Worm (Caenorhabditis elegans) whole organism, L4 larva: Measurements from ENCODE around the gene arrd-25.

Source experiments
- F26F4.8 ChIP-seq: fragments of 200-800 bp; sonication (Bioruptor generic); conservative IDR thresholded peaks from 2 replicates; pipeline ENCODE4 v1.3.6; 2022; ENCODE audit warnings: missing genetic modification characterization, missing compliant biosample characterization
- F44E2.7 ChIP-seq: fragments of 200-800 bp; sonication (Bioruptor generic); IDR thresholded peaks from 2 replicates; pipeline ENCODE4 v2.1.2; 2022; ENCODE audit warnings: missing genetic modification characterization, missing compliant biosample characterization
- R02D3.7 ChIP-seq: fragments of 150-350 bp; sonication (generic microtip); optimal IDR thresholded peaks from 3 replicates; lab custom pipeline; 2014; ENCODE audit warnings: missing biosample characterization, missing genetic modification characterization
- T20F7.1 ChIP-seq: fragments of 200-800 bp; sonication (Bioruptor generic); optimal IDR thresholded peaks from 2 replicates; lab custom pipeline; 2018; ENCODE audit warnings: mild to moderate bottlenecking, missing genetic modification characterization, missing compliant biosample characterization
- Y105C5A.15 ChIP-seq: fragments of 200-800 bp; sonication (Bioruptor generic); IDR thresholded peaks from 2 replicates; pipeline ENCODE4 v1.3.6; 2022; ENCODE audit warnings: missing genetic modification characterization, missing compliant biosample characterization
- Y48G9A.11 ChIP-seq: fragments of 200-800 bp; sonication (Bioruptor generic); IDR thresholded peaks from 2 replicates; pipeline ENCODE4 v1.3.6; 2022; ENCODE audit warnings: missing genetic modification reagents, missing genetic modification characterization, missing compliant biosample characterization
- ZK337.2 ChIP-seq: fragments of 200-800 bp; sonication (Bioruptor generic); IDR thresholded peaks from 2 replicates; pipeline ENCODE4 v1.3.6; 2022; ENCODE audit warnings: missing genetic modification reagents, missing genetic modification characterization, missing compliant biosample characterization
- aly-2 ChIP-seq: sonication (generic microtip); optimal IDR thresholded peaks from 2 replicates; lab custom pipeline; 2018; ENCODE audit warnings: missing biosample characterization, missing genetic modification characterization
- ceh-20 ChIP-seq: fragments of 200-800 bp; sonication (Bioruptor generic); IDR thresholded peaks from 2 replicates; pipeline ENCODE4 v1.3.6; 2022; ENCODE audit warnings: missing genetic modification reagents, missing genetic modification characterization, missing compliant biosample characterization
- ceh-28 ChIP-seq: fragments of 150-350 bp; optimal IDR thresholded peaks from 2 replicates; lab custom pipeline; 2014; ENCODE audit warnings: missing biosample characterization, missing genetic modification reagents, missing genetic modification characterization
- ceh-32 ChIP-seq: sonication (generic microtip); optimal IDR thresholded peaks from 2 replicates; lab custom pipeline; 2016; ENCODE audit warnings: mild to moderate bottlenecking, missing genetic modification characterization, missing compliant biosample characterization; ENCODE audit not compliant: poor library complexity
- ceh-82 ChIP-seq: sonication (generic microtip); optimal IDR thresholded peaks from 2 replicates; lab custom pipeline; 2017; ENCODE audit warnings: missing biosample characterization, missing genetic modification characterization
- ces-1 ChIP-seq: fragments of 150-350 bp; sonication (generic microtip); optimal IDR thresholded peaks from 4 replicates; lab custom pipeline; 2014; ENCODE audit warnings: missing biosample characterization, missing genetic modification reagents, missing genetic modification characterization
- daf-12 ChIP-seq: fragments of 150-350 bp; optimal IDR thresholded peaks from 2 replicates; lab custom pipeline; 2014; ENCODE audit warnings: missing biosample characterization, missing genetic modification reagents, missing genetic modification characterization
- daf-16 ChIP-seq, 3 experiments: sonication (generic microtip); optimal IDR thresholded peaks; 2 replicates each; lab custom pipeline; 2016 to 2017; ENCODE audit warnings: missing genetic modification characterization in 3 of 3, missing genetic modification reagents in 3 of 3, mild to moderate bottlenecking in 2 of 3, missing compliant biosample characterization in 2 of 3, missing biosample characterization in 1 of 3, moderate library complexity in 1 of 3
- daf-8 ChIP-seq: fragments of 200-800 bp; sonication (Bioruptor generic); IDR thresholded peaks from 2 replicates; pipeline ENCODE4 v1.3.6; 2022; ENCODE audit warnings: missing genetic modification characterization, missing compliant biosample characterization
- dmd-9 ChIP-seq: fragments of 200-800 bp; sonication (Bioruptor generic); IDR thresholded peaks from 2 replicates; pipeline ENCODE4 v1.3.6; 2022; ENCODE audit warnings: missing genetic modification reagents, missing genetic modification characterization, missing compliant biosample characterization
- egl-27 ChIP-seq: sonication (generic microtip); optimal IDR thresholded peaks from 3 replicates; lab custom pipeline; 2017; ENCODE audit warnings: missing biosample characterization, missing genetic modification reagents, missing genetic modification characterization
- fos-1 ChIP-seq: fragments of 150-350 bp; optimal IDR thresholded peaks from 2 replicates; lab custom pipeline; 2014; ENCODE audit warnings: missing biosample characterization, missing genetic modification characterization
- hif-1 ChIP-seq, 2 experiments: sonication (generic microtip); optimal IDR thresholded peaks; 2 replicates each; lab custom pipeline; 2016 to 2017; ENCODE audit warnings: missing compliant biosample characterization in 2 of 2, missing genetic modification characterization in 2 of 2, missing genetic modification reagents in 2 of 2, missing genotype in 2 of 2, mild to moderate bottlenecking in 1 of 2
- hlh-11 ChIP-seq: fragments of 200-800 bp; sonication (Bioruptor generic); optimal IDR thresholded peaks from 2 replicates; lab custom pipeline; 2018; ENCODE audit warnings: mild to moderate bottlenecking, missing genetic modification characterization, missing compliant biosample characterization
- hmg-1.1 ChIP-seq: fragments of 200-800 bp; sonication (Bioruptor generic); IDR thresholded peaks from 2 replicates; pipeline ENCODE4 v1.3.6; 2022; ENCODE audit warnings: missing genetic modification reagents, missing genetic modification characterization, missing compliant biosample characterization
- lin-15B ChIP-seq: fragments of 150-350 bp; sonication (generic microtip); optimal IDR thresholded peaks from 3 replicates; lab custom pipeline; 2014; ENCODE audit warnings: missing biosample characterization, missing genetic modification characterization
- lir-3 ChIP-seq: sonication (generic microtip); optimal IDR thresholded peaks from 2 replicates; lab custom pipeline; 2016; ENCODE audit warnings: mild to moderate bottlenecking, missing genetic modification characterization, missing compliant biosample characterization
- lsy-2 ChIP-seq, 2 experiments: fragments of 150-350 bp in 1 of 2; sonication (generic microtip) in 1 of 2; optimal IDR thresholded peaks; 2 replicates each; lab custom pipeline; 2014 to 2017; ENCODE audit warnings: missing biosample characterization in 2 of 2, missing genetic modification characterization in 2 of 2
- madf-9 ChIP-seq: fragments of 200-800 bp; sonication (Bioruptor generic); conservative IDR thresholded peaks from 2 replicates; pipeline ENCODE4 v1.3.6; 2022; ENCODE audit warnings: missing genetic modification reagents, missing genetic modification characterization, missing compliant biosample characterization
- mdt-29 ChIP-seq: fragments of 200-800 bp; sonication (Bioruptor generic); IDR thresholded peaks from 2 replicates; pipeline ENCODE4 v1.3.6; 2022; ENCODE audit warnings: missing genetic modification reagents, missing genetic modification characterization, missing compliant biosample characterization
- mep-1 ChIP-seq: fragments of 150-350 bp; sonication (generic microtip); optimal IDR thresholded peaks from 3 replicates; lab custom pipeline; 2014; ENCODE audit warnings: missing biosample characterization, missing genetic modification characterization
- mes-2 ChIP-seq: sonication (generic microtip); optimal IDR thresholded peaks from 2 replicates; lab custom pipeline; 2016; ENCODE audit warnings: missing genotype, mild to moderate bottlenecking, missing genetic modification characterization, missing compliant biosample characterization; ENCODE audit not compliant: poor library complexity, severe bottlenecking
- nhr-11 ChIP-seq: fragments of 150-350 bp; optimal IDR thresholded peaks from 2 replicates; lab custom pipeline; 2014; ENCODE audit warnings: missing biosample characterization, missing genetic modification characterization
- nhr-111 ChIP-seq: fragments of 200-800 bp; sonication (Bioruptor generic); optimal IDR thresholded peaks from 2 replicates; lab custom pipeline; 2018; ENCODE audit warnings: mild to moderate bottlenecking, missing genetic modification characterization, missing compliant biosample characterization
- nhr-25 ChIP-seq: sonication (generic microtip); optimal IDR thresholded peaks from 2 replicates; lab custom pipeline; 2017; ENCODE audit warnings: missing genetic modification characterization, mild to moderate bottlenecking, missing compliant biosample characterization, antibody characterized with exemption, moderate library complexity, borderline replicate concordance; ENCODE audit not compliant: insufficient read depth
- nhr-41 ChIP-seq: fragments of 200-800 bp; sonication (Bioruptor generic); IDR thresholded peaks from 2 replicates; pipeline ENCODE4 v1.3.6; 2022; ENCODE audit warnings: missing genetic modification reagents, missing genetic modification characterization, missing compliant biosample characterization
- nhr-42 ChIP-seq: fragments of 200-800 bp; sonication (Bioruptor generic); IDR thresholded peaks from 2 replicates; pipeline ENCODE4 v1.3.6; 2022; ENCODE audit warnings: missing genetic modification characterization, missing compliant biosample characterization
- nhr-6 ChIP-seq: fragments of 150-350 bp; optimal IDR thresholded peaks from 2 replicates; lab custom pipeline; 2014; ENCODE audit warnings: missing biosample characterization, missing genetic modification characterization
- pqm-1 ChIP-seq: sonication (generic microtip); optimal IDR thresholded peaks from 2 replicates; lab custom pipeline; 2017; ENCODE audit warnings: missing biosample characterization, missing genetic modification characterization
- rbr-2 ChIP-seq: sonication (generic microtip); optimal IDR thresholded peaks from 2 replicates; lab custom pipeline; 2016; ENCODE audit warnings: missing genotype, missing genetic modification characterization, missing compliant biosample characterization
- snpc-1.2 ChIP-seq: fragments of 200-800 bp; sonication (Bioruptor generic); IDR thresholded peaks from 2 replicates; pipeline ENCODE4 v1.3.6; 2022; ENCODE audit warnings: missing genetic modification reagents, missing genetic modification characterization, missing compliant biosample characterization
- snpc-4 ChIP-seq: fragments of 150-350 bp; optimal IDR thresholded peaks from 2 replicates; lab custom pipeline; 2014; ENCODE audit warnings: missing biosample characterization, missing genetic modification characterization
- spr-3 ChIP-seq: fragments of 200-800 bp; sonication (Bioruptor generic); optimal IDR thresholded peaks from 2 replicates; lab custom pipeline; 2018; ENCODE audit warnings: mild to moderate bottlenecking, missing genetic modification characterization, missing compliant biosample characterization
- tag-97 ChIP-seq: fragments of 200-800 bp; sonication (Bioruptor generic); IDR thresholded peaks from 2 replicates; pipeline ENCODE4 v1.3.6; 2022; ENCODE audit warnings: missing genetic modification characterization, missing compliant biosample characterization
- tra-1 ChIP-seq: fragments of 200-800 bp; sonication (Bioruptor generic); IDR thresholded peaks from 2 replicates; pipeline ENCODE4 v1.3.6; 2022; ENCODE audit warnings: missing genetic modification reagents, missing genetic modification characterization, missing compliant biosample characterization
- unc-130 ChIP-seq: sonication (generic microtip); optimal IDR thresholded peaks from 2 replicates; lab custom pipeline; 2016; ENCODE audit warnings: missing genetic modification reagents, missing genetic modification characterization, missing compliant biosample characterization
- unc-62 ChIP-seq, 3 experiments: fragments of 150-350 bp in 1 of 3; sonication (generic microtip); optimal IDR thresholded peaks in 2 of 3; peaks in 1 of 3; 1 replicate in 1 of 3; 2 replicates in 2 of 3; lab custom pipeline; 2014 to 2017; ENCODE audit warnings: missing biosample characterization in 3 of 3, missing genetic modification characterization in 3 of 3, missing genetic modification reagents in 3 of 3, missing genotype in 1 of 3
- vab-7 ChIP-seq: fragments of 200-800 bp; sonication (Bioruptor generic); IDR thresholded peaks from 2 replicates; pipeline ENCODE4 v1.3.6; 2022; ENCODE audit warnings: missing genetic modification reagents, missing genetic modification characterization, missing compliant biosample characterization
- zag-1 ChIP-seq: fragments of 150-350 bp; optimal IDR thresholded peaks from 2 replicates; lab custom pipeline; 2014; ENCODE audit warnings: missing biosample characterization, missing genetic modification characterization
- zip-11 ChIP-seq: fragments of 200-800 bp; sonication (Bioruptor generic); IDR thresholded peaks from 2 replicates; pipeline ENCODE4 v1.3.6; 2022; ENCODE audit warnings: missing genetic modification characterization, missing compliant biosample characterization
- ztf-7 ChIP-seq: fragments of 150-350 bp; optimal IDR thresholded peaks from 2 replicates; lab custom pipeline; 2014; ENCODE audit warnings: missing biosample characterization, missing genetic modification characterization

The arrd-25 gene

ce11 chrX:14016698-14017097 is 16.9 kb upstream of the arrd-25 start (continued):
- no peak for TF ChIP-seq ceh-82 (tag; lab: Kevin White, UChicago)
- TF ChIP-seq fos-1 (tag; lab: Kevin White, UChicago): no peak
- TF ChIP-seq rbr-2 (tag; lab: Kevin White, UChicago): peak; percentile 65
- TF ChIP-seq unc-130 (GFP tag; lab: Kevin White, UChicago): no peak
- TF ChIP-seq madf-9: no peak
- no peak for TF ChIP-seq daf-12 (tag; lab: Kevin White, UChicago)
- 0 out of 2 replicates have a peak, but pooled peaks have one; percentile 18 for TF ChIP-seq snpc-1.2 (GFP tag; lab: Robert Waterston, UW)
- no peak for TF ChIP-seq nhr-25
- TF ChIP-seq aly-2: no peak
- TF ChIP-seq dmd-9 (GFP tag; lab: Robert Waterston, UW): no peak
- peak; percentile 64 for TF ChIP-seq nhr-11
- TF ChIP-seq daf-8 (GFP tag; lab: Robert Waterston, UW): no peak
- TF ChIP-seq ceh-20 (GFP tag; lab: Robert Waterston, UW): 0 out of 2 replicates have a peak, but pooled peaks have one; percentile 58
- TF ChIP-seq lsy-2 (tag; optimal IDR thresholded peaks at IDR 0.05; lab: Kevin White, UChicago): peak in 1 of 2 experiments; percentile 55
- no peak for TF ChIP-seq ceh-28
- TF ChIP-seq hlh-11 (tag; lab: Kevin White, UChicago): peak; percentile 61
- TF ChIP-seq tra-1 (GFP tag; lab: Robert Waterston, UW): 0 out of 2 replicates have a peak, but pooled peaks have one; percentile 56
- no peak for TF ChIP-seq nhr-6 (tag; lab: Kevin White, UChicago)
- TF ChIP-seq nhr-41: no peak
- no peak for TF ChIP-seq zag-1
- TF ChIP-seq mes-2 (tag; lab: Kevin White, UChicago): peak; percentile 37
- peak; percentile 83 for TF ChIP-seq hmg-1.1 (GFP tag; lab: Robert Waterston, UW)
- peak; percentile 76 for TF ChIP-seq mep-1
- TF ChIP-seq ztf-7: no peak
- no peak for TF ChIP-seq F44E2.7 (GFP tag; lab: Robert Waterston, UW)
- peak in 1 of 2 experiments; percentile 99 for TF ChIP-seq unc-62 (GFP tag; optimal IDR thresholded peaks at IDR 0.05 in 1 of 2; lab: Kevin White, UChicago)
- no peak for TF ChIP-seq unc-62 (tag; optimal IDR thresholded peaks at IDR 0.05; lab: Kevin White, UChicago)
- peak in 1 of 2 experiments; percentile 53 for TF ChIP-seq daf-16 (GFP tag; optimal IDR thresholded peaks at IDR 0.05; lab: Kevin White, UChicago)
- no peak for TF ChIP-seq daf-16 (tag; optimal IDR thresholded peaks at IDR 0.05; lab: Kevin White, UChicago)
- no peak for TF ChIP-seq zip-11
- no peak for TF ChIP-seq snpc-4 (tag; lab: Kevin White, UChicago)

ce11 chrX:14020290-14020689 is 13.3 kb upstream of the arrd-25 start, which contains the start of gene C04C11.1:
Gene C04C11.1 (plus strand): TSS chrX:14020590.
- TF ChIP-seq hlh-11 (tag; lab: Kevin White, UChicago) (no peak), F26F4.8 (GFP tag; lab: Robert Waterston, UW) (no peak), spr-3 (GFP tag; lab: Kevin White, UChicago) (no peak), ZK337.2 (GFP tag; lab: Robert Waterston, UW) (no peak), vab-7 (GFP tag; lab: Robert Waterston, UW) (no peak), ceh-32 (tag; lab: Kevin White, UChicago) (no peak), nhr-42 (no peak), snpc-1.2 (GFP tag; lab: Robert Waterston, UW) (no peak), Y48G9A.11 (no peak), lir-3 (tag; lab: Kevin White, UChicago) (no peak)

- no peak for TF ChIP-seq nhr-111
- no peak for TF ChIP-seq lin-15B (tag; lab: Kevin White, UChicago)
- TF ChIP-seq T20F7.1 (GFP tag; lab: Kevin White, UChicago): no peak
- TF ChIP-seq hif-1 (tag; optimal IDR thresholded peaks at IDR 0.05; lab: Kevin White, UChicago): no peak
- no peak for TF ChIP-seq ceh-82 (tag; lab: Kevin White, UChicago)
- TF ChIP-seq Y105C5A.15: no peak
- peak; percentile 49 for TF ChIP-seq mep-1
- TF ChIP-seq daf-12 (tag; lab: Kevin White, UChicago): no peak
- no peak for TF ChIP-seq egl-27 (tag; lab: Kevin White, UChicago)
- TF ChIP-seq R02D3.7 (tag; lab: Kevin White, UChicago): no peak
- no peak for TF ChIP-seq tag-97
- TF ChIP-seq pqm-1 (tag; lab: Kevin White, UChicago): peak; percentile 44
- TF ChIP-seq mdt-29: no peak
- TF ChIP-seq ces-1 (GFP tag; lab: Kevin White, UChicago): no peak
These were observed 9.1 kb upstream of the arrd-25 start for ce11 chrX:14024400-14024953.
